Worm (Caenorhabditis elegans): ENCODE data around the gene C53D6.6.

C53D6.6 gene

DNA sequence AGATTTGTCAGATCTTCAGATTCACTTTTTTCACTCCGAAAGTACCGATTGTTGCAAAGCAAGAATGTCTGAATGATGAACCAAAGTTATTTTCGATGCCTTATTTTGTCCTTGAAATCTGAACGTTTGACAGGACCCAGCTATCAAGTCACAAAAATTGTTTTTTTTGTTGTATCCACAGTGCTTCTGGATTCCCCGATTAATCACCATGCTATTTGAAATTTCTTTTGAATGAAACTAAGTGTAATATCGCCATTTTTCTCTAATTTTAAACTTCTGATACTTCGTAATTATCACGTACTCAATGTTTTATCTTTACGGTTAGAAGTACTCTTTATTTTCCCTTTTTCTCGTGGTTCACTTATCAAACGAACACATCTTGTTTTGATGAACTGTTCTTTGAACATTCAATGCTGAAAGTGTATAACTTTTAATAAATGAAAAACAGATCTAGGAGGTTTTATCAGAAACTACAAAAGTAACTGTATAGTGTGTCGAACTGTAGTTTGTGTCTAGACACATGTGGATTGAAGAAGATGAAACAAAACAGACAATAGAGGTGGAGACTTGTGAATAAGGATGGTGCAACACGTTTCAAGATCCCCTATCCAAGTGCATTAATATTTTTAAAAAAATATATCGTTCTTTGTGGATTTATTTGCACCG, 19.2 kb upstream of the C53D6.6 start:
- no peak for TF ChIP-seq let-607 (tag; optimal IDR thresholded peaks at IDR 0.05)
- no peak for TF ChIP-seq tlf-1 (GFP tag; optimal IDR thresholded peaks at IDR 0.05)
- TF ChIP-seq ceh-27 (GFP tag; optimal IDR thresholded peaks at IDR 0.05), result no peak
- no peak for TF ChIP-seq hlh-26 (GFP tag; conservative IDR thresholded peaks at IDR 0.05)
- no peak for TF ChIP-seq ccch-3 (GFP tag; optimal IDR thresholded peaks at IDR 0.05)
- TF ChIP-seq T26A5.8 (tag; optimal IDR thresholded peaks at IDR 0.05), result no peak
- no peak for TF ChIP-seq lir-1 (GFP tag; conservative IDR thresholded peaks at IDR 0.05)
- no peak for TF ChIP-seq T07F8.4 (tag; optimal IDR thresholded peaks at IDR 0.05)

DNA sequence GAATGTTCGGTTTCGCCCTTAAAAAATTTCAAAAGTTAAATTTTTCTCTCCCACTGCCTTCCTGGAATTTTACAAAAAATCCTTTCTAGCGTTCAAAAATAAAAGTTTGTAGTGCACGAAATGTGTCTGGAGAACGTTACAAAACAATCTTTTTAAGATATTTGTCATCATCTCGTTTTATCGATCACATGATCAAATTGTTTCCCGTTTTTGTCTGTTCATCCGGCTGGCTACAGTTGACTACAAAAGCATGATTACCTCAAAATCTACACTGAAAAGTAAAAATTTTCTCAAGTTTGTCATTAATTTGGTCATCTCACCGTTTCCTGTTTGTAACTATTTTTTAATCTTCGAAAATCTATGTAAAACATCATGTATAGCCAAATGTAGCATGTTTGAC, 18.6 kb upstream of the C53D6.6 start:
- TF ChIP-seq lsy-27 (tag; optimal IDR thresholded peaks at IDR 0.05; ENCODE audit: borderline replicate concordance, insufficient read depth) (no peak), lsl-1 (GFP tag; optimal IDR thresholded peaks at IDR 0.05) (no peak), Y67H2A.10 (GFP tag; conservative IDR thresholded peaks at IDR 0.05) (no peak), F57A8.1 (GFP tag; optimal IDR thresholded peaks at IDR 0.05) (no peak), madf-8 (GFP tag; conservative IDR thresholded peaks at IDR 0.05) (no peak)

DNA sequence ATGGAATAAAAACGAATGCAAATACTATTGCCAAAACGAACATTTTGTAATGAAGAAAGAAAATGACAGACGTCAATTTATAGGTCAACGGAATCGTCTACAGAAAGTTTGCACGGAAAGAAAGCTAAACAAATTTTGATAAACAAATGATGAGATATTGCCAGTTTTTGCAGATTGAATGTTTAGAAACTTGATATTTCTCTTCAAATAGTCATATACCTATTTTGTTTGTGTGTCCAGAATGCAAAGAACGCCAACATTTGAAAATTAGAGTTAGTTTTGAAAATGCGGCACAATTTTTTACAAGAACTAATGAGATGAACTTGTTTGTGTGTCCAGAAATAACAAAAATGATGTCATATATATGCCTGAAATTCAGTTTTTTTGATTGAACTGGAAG, 12.8 kb upstream of the C53D6.6 start, which contains the start of gene Y73F4A.1:
Gene Y73F4A.1, minus strand, starts transcription at position 101 of the 400 bp plus-strand sequence.
- TF ChIP-seq mel-28 (tag; optimal IDR thresholded peaks at IDR 0.05; ENCODE audit: borderline replicate concordance) (no peak), F52B5.7 (tag; optimal IDR thresholded peaks at IDR 0.05) (no peak), snpc-1.3 (tag; optimal IDR thresholded peaks at IDR 0.05; ENCODE audit: insufficient read depth) (no peak), lin-54 (GFP tag; optimal IDR thresholded peaks at IDR 0.05) (no peak), F37B4.10 (GFP tag; IDR thresholded peaks at IDR 0.05) (no peak), ztf-6 (GFP tag; IDR thresholded peaks at IDR 0.05) (no peak), attf-5 (GFP tag; optimal IDR thresholded peaks at IDR 0.05) (no peak), F33H1.4 (GFP tag; IDR thresholded peaks at IDR 0.05) (no peak), madf-6 (GFP tag; IDR thresholded peaks at IDR 0.05) (no peak), nhr-27 (tag; optimal IDR thresholded peaks at IDR 0.05) (no peak), cebp-1 (GFP tag; IDR thresholded peaks at IDR 0.05) (no peak), cebp-1 (tag; optimal IDR thresholded peaks at IDR 0.05) (no peak), egl-44 (GFP tag; IDR thresholded peaks at IDR 0.05) (no peak), lag-1 (GFP tag; IDR thresholded peaks at IDR 0.05) (no peak), ztf-26 (tag; optimal IDR thresholded peaks at IDR 0.05) (no peak), hmg-1.2 (GFP tag; IDR thresholded peaks at IDR 0.05) (no peak), zim-3 (tag; optimal IDR thresholded peaks at IDR 0.05) (no peak), ekl-4 (GFP tag; IDR thresholded peaks at IDR 0.05) (no peak), B0035.1 (tag; optimal IDR thresholded peaks at IDR 0.05) (no peak)

DNA sequence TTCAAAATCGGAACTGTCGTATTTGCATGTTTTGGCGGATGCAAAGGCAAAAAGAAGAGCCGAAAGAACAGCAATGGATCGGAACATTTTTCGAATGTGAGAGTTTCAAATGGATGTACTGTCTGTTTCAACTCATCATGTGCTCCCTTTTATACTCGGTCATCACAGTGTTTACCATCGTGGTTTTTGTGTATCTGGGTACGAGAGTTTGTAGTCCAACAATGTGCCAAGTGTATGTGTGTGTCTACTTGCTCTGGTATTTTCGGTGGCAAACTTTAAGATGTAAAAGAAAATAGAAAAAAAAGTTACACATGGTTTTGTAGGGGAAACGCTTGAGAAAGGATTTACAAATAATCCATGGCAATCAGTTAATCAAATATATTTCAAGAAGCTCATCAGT, 10.8 kb upstream of the C53D6.6 start, which contains the start of gene Y73F4A.2:
Gene Y73F4A.2, minus strand, starts transcription at position 124 of the 400 bp plus-strand sequence.
- TF ChIP-seq ceh-40 (GFP tag; IDR thresholded peaks at IDR 0.05) (no peak), ceh-58 (GFP tag; IDR thresholded peaks at IDR 0.05) (no peak), sdz-38 (tag; optimal IDR thresholded peaks at IDR 0.05) (no peak), B0261.1 (tag; optimal IDR thresholded peaks at IDR 0.05) (no peak), C06A6.2 (GFP tag; conservative IDR thresholded peaks at IDR 0.05) (no peak), ztf-3 (GFP tag; optimal IDR thresholded peaks at IDR 0.05) (no peak), lag-1 (GFP tag; IDR thresholded peaks at IDR 0.05) (no peak), lsl-1 (GFP tag; optimal IDR thresholded peaks at IDR 0.05) (no peak), tbx-9 (tag; optimal IDR thresholded peaks at IDR 0.05; ENCODE audit: borderline replicate concordance) (no peak), snpc-1.3 (tag; optimal IDR thresholded peaks at IDR 0.05; ENCODE audit: insufficient read depth) (no peak), Y53F4B.3 (GFP tag; IDR thresholded peaks at IDR 0.05) (no peak), T07F8.4 (tag; optimal IDR thresholded peaks at IDR 0.05) (no peak), F37B4.10 (GFP tag; IDR thresholded peaks at IDR 0.05) (no peak), F52B5.7 (tag; optimal IDR thresholded peaks at IDR 0.05) (no peak)
